Worm (Caenorhabditis elegans) whole organism, late embryonic: Measurements from ENCODE around the gene F21C10.6.

Experiments
- T23F11.4 ChIP-seq: fragments of 200-800 bp; sonication (Bioruptor generic); optimal IDR thresholded peaks from 2 replicates; lab custom pipeline; 2018; ENCODE audit warnings: mild to moderate bottlenecking, missing genetic modification characterization, missing compliant biosample characterization
- ceh-14 ChIP-seq: sonication (generic microtip); optimal IDR thresholded peaks from 2 replicates; lab custom pipeline; 2016; ENCODE audit warnings: missing genotype, missing genetic modification characterization, missing compliant biosample characterization
- ceh-18 ChIP-seq: sonication (generic microtip); optimal IDR thresholded peaks from 2 replicates; lab custom pipeline; 2016; ENCODE audit warnings: missing genetic modification characterization, missing compliant biosample characterization
- ceh-2 ChIP-seq: sonication (generic microtip); optimal IDR thresholded peaks from 2 replicates; lab custom pipeline; 2016; ENCODE audit warnings: missing genotype, missing genetic modification characterization, missing compliant biosample characterization
- ceh-22 ChIP-seq: sonication (generic microtip); optimal IDR thresholded peaks from 2 replicates; lab custom pipeline; 2017; ENCODE audit warnings: missing biosample characterization, missing genetic modification characterization
- ceh-24 ChIP-seq: sonication (generic microtip); optimal IDR thresholded peaks from 2 replicates; lab custom pipeline; 2016; ENCODE audit warnings: mild to moderate bottlenecking, missing genetic modification characterization, missing compliant biosample characterization
- ceh-48 ChIP-seq: sonication (generic microtip); optimal IDR thresholded peaks from 2 replicates; lab custom pipeline; 2016; ENCODE audit warnings: missing genetic modification characterization, inconsistent platforms, missing compliant biosample characterization
- ceh-6 ChIP-seq: fragments of 200-800 bp; sonication (Bioruptor generic); optimal IDR thresholded peaks from 2 replicates; lab custom pipeline; 2018; ENCODE audit warnings: mild to moderate bottlenecking, missing genetic modification characterization, missing compliant biosample characterization
- dve-1 ChIP-seq: sonication (generic microtip); optimal IDR thresholded peaks from 2 replicates; lab custom pipeline; 2017; ENCODE audit warnings: antibody characterized with exemption, mild to moderate bottlenecking, missing genetic modification characterization, missing compliant biosample characterization
- elt-2 ChIP-seq: sonication (generic microtip); optimal IDR thresholded peaks from 2 replicates; lab custom pipeline; 2016; ENCODE audit warnings: missing genetic modification reagents, missing genetic modification characterization, missing compliant biosample characterization
- fkh-6 ChIP-seq: sonication (generic microtip); optimal IDR thresholded peaks from 2 replicates; lab custom pipeline; 2016; ENCODE audit warnings: missing genetic modification characterization, missing compliant biosample characterization
- hlh-8 ChIP-seq: sonication (generic microtip); optimal IDR thresholded peaks from 2 replicates; lab custom pipeline; 2016; ENCODE audit warnings: missing genotype, missing genetic modification characterization, missing compliant biosample characterization
- lim-6 ChIP-seq: sonication (generic microtip); optimal IDR thresholded peaks from 2 replicates; lab custom pipeline; 2016; ENCODE audit warnings: missing genetic modification characterization, missing compliant biosample characterization
- madf-2 ChIP-seq: sonication (generic microtip); optimal IDR thresholded peaks from 2 replicates; lab custom pipeline; 2017; ENCODE audit warnings: missing genetic modification characterization, missing compliant biosample characterization
- mec-3 ChIP-seq: sonication (generic microtip); optimal IDR thresholded peaks from 2 replicates; lab custom pipeline; 2016; ENCODE audit warnings: borderline replicate concordance, missing genetic modification characterization, missing compliant biosample characterization
- nhr-11 ChIP-seq: fragments of 150-350 bp; optimal IDR thresholded peaks from 2 replicates; lab custom pipeline; 2014; ENCODE audit warnings: missing biosample characterization, missing genetic modification characterization
- npax-4 ChIP-seq: sonication (generic microtip); optimal IDR thresholded peaks from 2 replicates; lab custom pipeline; 2016; ENCODE audit warnings: missing genetic modification characterization, missing compliant biosample characterization
- odd-2 ChIP-seq: sonication (generic microtip); optimal IDR thresholded peaks from 2 replicates; lab custom pipeline; 2017; ENCODE audit warnings: antibody characterized with exemption, mild to moderate bottlenecking, missing genetic modification characterization, missing compliant biosample characterization
- pag-3 ChIP-seq: sonication (generic microtip); optimal IDR thresholded peaks from 2 replicates; lab custom pipeline; 2016; ENCODE audit warnings: missing compliant biosample characterization, missing genetic modification characterization, borderline replicate concordance
- pha-2 ChIP-seq: sonication (generic microtip); optimal IDR thresholded peaks from 2 replicates; lab custom pipeline; 2017; ENCODE audit warnings: mild to moderate bottlenecking, missing genetic modification characterization, missing compliant biosample characterization
- pha-4 ChIP-seq: fragments of 150-350 bp; optimal IDR thresholded peaks from 2 replicates; lab custom pipeline; 2018; ENCODE audit warnings: missing biosample characterization, missing genetic modification reagents, missing genetic modification characterization
- pqm-1 ChIP-seq: sonication (generic microtip); optimal IDR thresholded peaks from 2 replicates; lab custom pipeline; 2016; ENCODE audit warnings: missing genetic modification characterization, missing compliant biosample characterization
- pros-1 ChIP-seq: fragments of 150-350 bp; optimal IDR thresholded peaks from 2 replicates; lab custom pipeline; 2014; ENCODE audit warnings: missing biosample characterization, missing genetic modification reagents, missing genetic modification characterization
- rnt-1 ChIP-seq: sonication (generic microtip); optimal IDR thresholded peaks from 2 replicates; lab custom pipeline; 2016; ENCODE audit warnings: missing genetic modification characterization, missing compliant biosample characterization
- sdc-2 ChIP-seq: sonication (generic microtip); optimal IDR thresholded peaks from 2 replicates; lab custom pipeline; 2016; ENCODE audit warnings: missing genotype, missing genetic modification characterization, missing compliant biosample characterization
- sox-4 ChIP-seq: sonication (generic microtip); optimal IDR thresholded peaks from 2 replicates; lab custom pipeline; 2017; ENCODE audit warnings: mild to moderate bottlenecking, missing genetic modification characterization, inconsistent platforms, missing compliant biosample characterization
- tbx-7 ChIP-seq: sonication (generic microtip); optimal IDR thresholded peaks from 2 replicates; lab custom pipeline; 2016; ENCODE audit warnings: missing genotype, missing genetic modification characterization, missing compliant biosample characterization
- ttx-3 ChIP-seq: sonication (generic microtip); optimal IDR thresholded peaks from 2 replicates; lab custom pipeline; 2016; ENCODE audit warnings: missing genetic modification reagents, missing genetic modification characterization, missing compliant biosample characterization
- unc-42 ChIP-seq: sonication (generic microtip); optimal IDR thresholded peaks from 2 replicates; lab custom pipeline; 2016; ENCODE audit warnings: missing genotype, missing genetic modification characterization, missing compliant biosample characterization
- unc-86 ChIP-seq: sonication (generic microtip); optimal IDR thresholded peaks from 2 replicates; lab custom pipeline; 2016; ENCODE audit warnings: missing genetic modification characterization, missing compliant biosample characterization
- ztf-16 ChIP-seq: sonication (generic microtip); optimal IDR thresholded peaks from 2 replicates; lab custom pipeline; 2017; ENCODE audit warnings: missing genetic modification characterization, missing compliant biosample characterization

The F21C10.6 gene

ce11 chrV:9141297-9141696, 17.0 kb downstream of the F21C10.6 start, which contains the start of gene pitr-3:
Gene pitr-3 (minus strand): TSS chrV:9141397.
- no peak for TF ChIP-seq pros-1 (tag; lab: Kevin White, UChicago)
- no peak for TF ChIP-seq ztf-16

ce11 chrV:9143896-9144295, 19.6 kb downstream of the F21C10.6 start:
- TF ChIP-seq ttx-3 (tag; lab: Kevin White, UChicago) (no peak), npax-4 (tag; lab: Kevin White, UChicago) (no peak), ceh-18 (tag; lab: Kevin White, UChicago) (no peak), mec-3 (no peak), unc-86 (tag; lab: Kevin White, UChicago) (no peak), nhr-11 (tag; lab: Kevin White, UChicago) (no peak), sdc-2 (tag; lab: Kevin White, UChicago) (no peak), sox-4 (no peak)

- TF ChIP-seq elt-2 (tag; lab: Kevin White, UChicago) (peak; percentile 19), ztf-16 (no peak)
- TF ChIP-seq, all 69 proteins: peak for 1
These were observed 21.9 kb downstream of the F21C10.6 start for ce11 chrV:9146196-9146595.

ce11 chrV:9146849-9147557, 22.7 kb downstream of the F21C10.6 start, which contains the start of gene spl-2:
Gene spl-2 (minus strand): TSS chrV:9146899.
- TF ChIP-seq unc-42 (tag; lab: Kevin White, UChicago) (no peak), hlh-8 (tag; lab: Kevin White, UChicago) (no peak), odd-2 (tag; lab: Kevin White, UChicago) (no peak), elt-2 (tag; lab: Kevin White, UChicago) (peak; percentile 22)

ce11 chrV:9148151-9148550, 23.9 kb downstream of the F21C10.6 start:
- TF ChIP-seq ztf-16 (no peak), odd-2 (tag; lab: Kevin White, UChicago) (no peak), pros-1 (tag; lab: Kevin White, UChicago) (no peak), sdc-2 (tag; lab: Kevin White, UChicago) (no peak), dve-1 (tag; lab: Kevin White, UChicago) (no peak), unc-86 (tag; lab: Kevin White, UChicago) (no peak), madf-2 (tag; lab: Kevin White, UChicago) (no peak), tbx-7 (tag; lab: Kevin White, UChicago) (no peak), hlh-8 (tag; lab: Kevin White, UChicago) (no peak), pha-4 (tag; lab: Kevin White, UChicago) (no peak), lim-6 (tag; lab: Kevin White, UChicago) (no peak)

- TF ChIP-seq sdc-2 (tag; lab: Kevin White, UChicago) (no peak), ceh-18 (tag; lab: Kevin White, UChicago) (no peak), tbx-7 (tag; lab: Kevin White, UChicago) (no peak), ceh-14 (no peak), sox-4 (no peak), ceh-2 (tag; lab: Kevin White, UChicago) (no peak), rnt-1 (tag; lab: Kevin White, UChicago) (no peak), fkh-6 (tag; lab: Kevin White, UChicago) (no peak), pag-3 (no peak), ceh-48 (tag; lab: Kevin White, UChicago) (no peak), ceh-22 (no peak), ceh-24 (tag; lab: Kevin White, UChicago) (no peak), lim-6 (tag; lab: Kevin White, UChicago) (no peak), pqm-1 (tag; lab: Kevin White, UChicago) (no peak), nhr-11 (tag; lab: Kevin White, UChicago) (no peak), ceh-6 (GFP tag; lab: Kevin White, UChicago) (no peak), T23F11.4 (GFP tag; lab: Kevin White, UChicago) (no peak), pha-2 (tag; lab: Kevin White, UChicago) (no peak)
- TF ChIP-seq, all 69 proteins: peak for 0
These were observed 28.1 kb downstream of the F21C10.6 start for ce11 chrV:9152339-9152738.
